Fruit fly (Drosophila melanogaster): ENCODE measurements around the gene schuy.

dm6 chr3L:19951868-19952267, 34.0 kb upstream of the schuy start, which contains the start of gene CG34258:
- TF ChIP-seq Hr38 (GFP tag; optimal IDR thresholded peaks at IDR 0.05), result no peak
- no peak for TF ChIP-seq vri (GFP tag; optimal IDR thresholded peaks at IDR 0.05)
- no peak for TF ChIP-seq CG6854 (GFP tag; optimal IDR thresholded peaks at IDR 0.05)
- TF ChIP-seq fkh (GFP tag; optimal IDR thresholded peaks at IDR 0.05), result no peak
- TF ChIP-seq CG15336 (GFP tag; IDR thresholded peaks at IDR 0.05), result no peak
- no peak for TF ChIP-seq CG6792 (GFP tag; optimal IDR thresholded peaks at IDR 0.05)
- TF ChIP-seq Blimp-1 (GFP tag; optimal IDR thresholded peaks at IDR 0.05), result no peak
